Worm (Caenorhabditis elegans): ENCODE data around the gene F15H10.7.
A peak's percentile ranks its signal among the peaks of the same experiment; 100 is the strongest.

Gene F15H10.7

DNA sequence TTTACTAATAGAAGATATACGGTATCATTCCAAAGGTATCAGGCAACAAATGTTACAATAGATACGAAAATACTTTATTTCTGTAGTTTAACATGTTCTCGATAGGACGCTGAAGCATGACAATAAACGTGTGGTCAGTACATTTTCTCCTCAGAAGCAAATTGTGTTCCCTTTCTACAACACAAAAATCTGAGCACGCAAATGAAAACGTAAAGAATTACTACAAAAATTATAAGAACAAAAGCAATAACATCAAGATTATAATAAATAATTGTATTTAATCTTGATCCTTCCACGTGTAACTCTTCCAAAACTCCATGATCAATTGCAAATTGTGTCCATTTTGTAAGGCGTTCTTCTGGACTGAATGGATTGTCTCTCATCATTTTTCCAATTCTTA, 26.5 kb downstream of the F15H10.7 start:
- TF ChIP-seq mel-28 (tag; optimal IDR thresholded peaks at IDR 0.05; ENCODE audit: borderline replicate concordance), result no peak
- no peak for TF ChIP-seq chd-7 (tag; optimal IDR thresholded peaks at IDR 0.05)
- no peak for TF ChIP-seq atf-7 (tag; optimal IDR thresholded peaks at IDR 0.05)
- TF ChIP-seq snpc-1.3 (tag; optimal IDR thresholded peaks at IDR 0.05; ENCODE audit: insufficient read depth), result no peak
- TF ChIP-seq attf-6 (GFP tag; IDR thresholded peaks at IDR 0.05), result no peak
- TF ChIP-seq ekl-4 (GFP tag; IDR thresholded peaks at IDR 0.05), result no peak
- no peak for TF ChIP-seq snpc-1.1 (tag; optimal IDR thresholded peaks at IDR 0.05; ENCODE audit: insufficient read depth)
- TF ChIP-seq let-526 (GFP tag; IDR thresholded peaks at IDR 0.05), result no peak
- no peak for TF ChIP-seq mxl-1 (tag; optimal IDR thresholded peaks at IDR 0.05)

DNA sequence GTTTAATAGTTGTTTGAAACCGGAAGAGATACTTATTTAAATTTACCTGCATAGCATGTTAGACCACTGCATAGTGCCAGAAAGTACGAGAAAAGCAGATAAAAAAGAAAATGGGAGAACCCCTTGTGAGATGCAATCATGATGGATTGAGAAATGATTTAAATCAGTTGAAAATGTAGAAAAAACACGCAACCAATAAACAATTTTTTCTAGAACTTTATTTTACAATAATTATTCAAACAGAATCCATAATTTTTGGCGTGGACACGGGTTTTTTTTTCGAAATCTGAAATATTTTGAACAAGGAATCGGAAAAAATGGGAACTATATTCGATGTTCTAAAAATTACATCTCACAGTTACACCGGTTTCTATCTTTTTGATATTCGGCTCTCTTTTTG, 26.9 kb downstream of the F15H10.7 start, which contains the start of gene AC3.12:
Gene AC3.12, minus strand, starts transcription at position 101 of the 400 bp plus-strand sequence.
- no peak for TF ChIP-seq C06A6.2 (GFP tag; conservative IDR thresholded peaks at IDR 0.05)
- no peak for TF ChIP-seq cebp-2 (GFP tag; IDR thresholded peaks at IDR 0.05)
- no peak for TF ChIP-seq attf-6 (GFP tag; IDR thresholded peaks at IDR 0.05)
- TF ChIP-seq nfya-1 (tag; optimal IDR thresholded peaks at IDR 0.05; ENCODE audit: borderline replicate concordance, insufficient read depth), result no peak
- no peak for TF ChIP-seq D2030.7 (GFP tag; IDR thresholded peaks at IDR 0.05)
- no peak for TF ChIP-seq ztf-26 (tag; optimal IDR thresholded peaks at IDR 0.05)
- no peak for TF ChIP-seq lin-40 (tag; optimal IDR thresholded peaks at IDR 0.05)
- no peak for TF ChIP-seq lsl-1 (GFP tag; optimal IDR thresholded peaks at IDR 0.05)
- no peak for TF ChIP-seq sptf-2 (GFP tag; optimal IDR thresholded peaks at IDR 0.05)
- TF ChIP-seq hlh-26 (GFP tag; conservative IDR thresholded peaks at IDR 0.05), result no peak
- no peak for TF ChIP-seq ekl-4 (GFP tag; IDR thresholded peaks at IDR 0.05)

ce11 chrV:10371951-10372350, 34.3 kb downstream of the F15H10.7 start, which contains the start of gene ugt-49:
TSS of gene ugt-49 (plus strand) at chrV:10372321.
- no peak for TF ChIP-seq mes-4 (tag; optimal IDR thresholded peaks at IDR 0.05)
- TF ChIP-seq sea-2 (GFP tag; IDR thresholded peaks at IDR 0.05), result no peak
- no peak for TF ChIP-seq ceh-27 (GFP tag; optimal IDR thresholded peaks at IDR 0.05)
- TF ChIP-seq sptf-2 (GFP tag; optimal IDR thresholded peaks at IDR 0.05), result no peak
- TF ChIP-seq attf-3 (GFP tag; conservative IDR thresholded peaks at IDR 0.05), result no peak

ce11 chrV:10371177-10371576, 35.0 kb downstream of the F15H10.7 start:
- TF ChIP-seq F52B5.7 (tag; optimal IDR thresholded peaks at IDR 0.05) (no peak), cebp-1 (GFP tag; IDR thresholded peaks at IDR 0.05) (no peak), cebp-1 (tag; optimal IDR thresholded peaks at IDR 0.05) (no peak), let-607 (tag; optimal IDR thresholded peaks at IDR 0.05) (peak; percentile 93 to 94), tbp1 (GFP tag; optimal IDR thresholded peaks at IDR 0.05) (peak; percentile 30), let-526 (GFP tag; IDR thresholded peaks at IDR 0.05) (0 out of 2 replicates have a peak, but pooled peaks have one; percentile 32), nhr-80 (tag; optimal IDR thresholded peaks at IDR 0.05) (peak; percentile 92), lin-54 (GFP tag; optimal IDR thresholded peaks at IDR 0.05) (peak; percentile 28), F37B4.10 (GFP tag; IDR thresholded peaks at IDR 0.05) (0 out of 2 replicates have a peak, but pooled peaks have one; percentile 33), ets-4 (GFP tag; optimal IDR thresholded peaks at IDR 0.05) (peak; percentile 8), atf-7 (tag; optimal IDR thresholded peaks at IDR 0.05) (peak; percentile 4), lin-40 (tag; optimal IDR thresholded peaks at IDR 0.05) (peak; percentile 35), hmg-1.2 (GFP tag; IDR thresholded peaks at IDR 0.05) (peak; percentile 67), unc-62 (GFP tag; optimal IDR thresholded peaks at IDR 0.05) (peak; percentile 82), chd-7 (tag; optimal IDR thresholded peaks at IDR 0.05) (peak; percentile 28), C17E4.6 (GFP tag; IDR thresholded peaks at IDR 0.05) (no peak), pbrm-1 (GFP tag; IDR thresholded peaks at IDR 0.05) (0 out of 2 replicates have a peak, but pooled peaks have one; percentile 9), him-1 (tag; optimal IDR thresholded peaks at IDR 0.05) (no peak), tlf-1 (GFP tag; optimal IDR thresholded peaks at IDR 0.05) (peak; percentile 28), madf-10 (tag; optimal IDR thresholded peaks at IDR 0.05) (peak; percentile 3)

Measured in whole organism, young adult.